Worm (Caenorhabditis elegans) whole organism, mixed stage, embryonic: ENCODE data around the gene D2063.1.

Experiments used
- M03D4.4 ChIP-seq: sonication (generic microtip); optimal IDR thresholded peaks from 2 replicates; lab custom pipeline; 2017; ENCODE audit warnings: mild to moderate bottlenecking, missing genetic modification characterization, missing compliant biosample characterization
- bed-3 ChIP-seq: fragments of 200-800 bp; sonication (Bioruptor generic); optimal IDR thresholded peaks from 3 replicates; lab custom pipeline; 2018; ENCODE audit warnings: mild to moderate bottlenecking, missing genetic modification characterization, moderate library complexity, missing compliant biosample characterization
- blmp-1 ChIP-seq: fragments of 150-350 bp; optimal IDR thresholded peaks from 2 replicates; lab custom pipeline; 2014; ENCODE audit warnings: missing biosample characterization, missing genetic modification characterization
- ceh-39 ChIP-seq: fragments of 150-350 bp; optimal IDR thresholded peaks from 2 replicates; lab custom pipeline; 2014; ENCODE audit warnings: missing biosample characterization, missing genetic modification characterization
- ceh-43 ChIP-seq: fragments of 200-800 bp; sonication (Bioruptor generic); optimal IDR thresholded peaks from 2 replicates; lab custom pipeline; 2018; ENCODE audit warnings: mild to moderate bottlenecking, missing genetic modification characterization, moderate library complexity, missing compliant biosample characterization
- ceh-83 ChIP-seq: fragments of 200-800 bp; sonication (Bioruptor generic); optimal IDR thresholded peaks from 2 replicates; lab custom pipeline; 2018; ENCODE audit warnings: mild to moderate bottlenecking, missing genetic modification characterization, missing compliant biosample characterization
- ces-1 ChIP-seq: fragments of 150-350 bp; optimal IDR thresholded peaks from 2 replicates; lab custom pipeline; 2014; ENCODE audit warnings: missing biosample characterization, missing genetic modification reagents, missing genetic modification characterization
- cnd-1 ChIP-seq: fragments of 200-800 bp; sonication (Bioruptor generic); optimal IDR thresholded peaks from 2 replicates; lab custom pipeline; 2018; ENCODE audit warnings: mild to moderate bottlenecking, missing genetic modification characterization, missing compliant biosample characterization
- drap-1 ChIP-seq: fragments of 200-800 bp; sonication (Bioruptor generic); optimal IDR thresholded peaks from 3 replicates; lab custom pipeline; 2018; ENCODE audit warnings: mild to moderate bottlenecking, missing genetic modification characterization, missing compliant biosample characterization
- elt-3 ChIP-seq: fragments of 150-350 bp; optimal IDR thresholded peaks from 2 replicates; lab custom pipeline; 2014; ENCODE audit warnings: missing biosample characterization, missing genetic modification characterization
- flh-1 ChIP-seq: fragments of 200-800 bp; sonication (Bioruptor generic); optimal IDR thresholded peaks from 2 replicates; lab custom pipeline; 2018; ENCODE audit warnings: mild to moderate bottlenecking, missing genetic modification characterization, moderate library complexity, missing compliant biosample characterization
- ham-2 ChIP-seq: fragments of 200-800 bp; sonication (Bioruptor generic); optimal IDR thresholded peaks from 2 replicates; lab custom pipeline; 2018; ENCODE audit warnings: mild to moderate bottlenecking, missing genetic modification characterization, missing compliant biosample characterization
- hlh-1 ChIP-seq: fragments of 150-350 bp; optimal IDR thresholded peaks from 2 replicates; lab custom pipeline; 2014; ENCODE audit warnings: missing biosample characterization, missing genetic modification reagents, missing genetic modification characterization
- lin-13 ChIP-seq: fragments of 150-350 bp; optimal IDR thresholded peaks from 2 replicates; lab custom pipeline; 2014; ENCODE audit warnings: missing biosample characterization, missing genetic modification characterization
- lin-32 ChIP-seq: fragments of 200-800 bp; sonication (Bioruptor generic); optimal IDR thresholded peaks from 2 replicates; lab custom pipeline; 2018; ENCODE audit warnings: mild to moderate bottlenecking, missing genetic modification characterization, missing compliant biosample characterization
- lsy-2 ChIP-seq: fragments of 150-350 bp; optimal IDR thresholded peaks from 2 replicates; lab custom pipeline; 2014; ENCODE audit warnings: missing biosample characterization, missing genetic modification characterization
- mab-5 ChIP-seq: fragments of 150-350 bp; optimal IDR thresholded peaks from 2 replicates; lab custom pipeline; 2014; ENCODE audit warnings: missing biosample characterization, missing genetic modification characterization
- mep-1 ChIP-seq: fragments of 150-350 bp; optimal IDR thresholded peaks from 2 replicates; lab custom pipeline; 2017; ENCODE audit warnings: missing biosample characterization, missing genetic modification reagents, missing genetic modification characterization, inconsistent platforms
- mls-2 ChIP-seq: sonication (generic microtip); optimal IDR thresholded peaks from 2 replicates; lab custom pipeline; 2016; ENCODE audit warnings: mild to moderate bottlenecking, missing genetic modification characterization, moderate library complexity, missing compliant biosample characterization
- nhr-12 ChIP-seq: fragments of 150-350 bp; optimal IDR thresholded peaks from 2 replicates; lab custom pipeline; 2014; ENCODE audit warnings: missing biosample characterization, missing genetic modification characterization
- nhr-2 ChIP-seq: fragments of 150-350 bp; optimal IDR thresholded peaks from 2 replicates; lab custom pipeline; 2014; ENCODE audit warnings: missing biosample characterization, missing genetic modification characterization
- nhr-28 ChIP-seq: fragments of 150-350 bp; optimal IDR thresholded peaks from 2 replicates; lab custom pipeline; 2014; ENCODE audit warnings: missing biosample characterization, missing genetic modification characterization
- nhr-76 ChIP-seq: sonication (generic microtip); optimal IDR thresholded peaks from 2 replicates; lab custom pipeline; 2017; ENCODE audit warnings: missing biosample characterization, missing genetic modification characterization
- pha-4 ChIP-seq: fragments of 150-350 bp; optimal IDR thresholded peaks from 2 replicates; lab custom pipeline; 2018; ENCODE audit warnings: missing biosample characterization, missing genetic modification reagents, missing genetic modification characterization
- sem-2 ChIP-seq: fragments of 200-800 bp; sonication (Bioruptor generic); optimal IDR thresholded peaks from 2 replicates; lab custom pipeline; 2018; ENCODE audit warnings: mild to moderate bottlenecking, missing genetic modification characterization, missing compliant biosample characterization
- sptf-1 ChIP-seq: sonication (generic microtip); optimal IDR thresholded peaks from 2 replicates; lab custom pipeline; 2017; ENCODE audit warnings: mild to moderate bottlenecking, missing genetic modification characterization, moderate library complexity, missing compliant biosample characterization
- tbx-8 ChIP-seq: fragments of 200-800 bp; sonication (Bioruptor generic); optimal IDR thresholded peaks from 2 replicates; lab custom pipeline; 2018; ENCODE audit warnings: mild to moderate bottlenecking, missing genetic modification characterization, moderate library complexity, missing compliant biosample characterization
- unc-120 ChIP-seq: sonication (generic microtip); optimal IDR thresholded peaks from 2 replicates; lab custom pipeline; 2017; ENCODE audit warnings: missing genetic modification characterization, missing compliant biosample characterization; ENCODE audit not compliant: poor library complexity, severe bottlenecking
- unc-39 ChIP-seq: fragments of 150-350 bp; optimal IDR thresholded peaks from 2 replicates; lab custom pipeline; 2014; ENCODE audit warnings: missing biosample characterization, missing genetic modification characterization
- unc-62 ChIP-seq: fragments of 150-350 bp; optimal IDR thresholded peaks from 2 replicates; lab custom pipeline; 2014; ENCODE audit warnings: missing biosample characterization, missing genetic modification reagents, missing genetic modification characterization
- zip-8 ChIP-seq: fragments of 150-350 bp; optimal IDR thresholded peaks from 2 replicates; lab custom pipeline; 2014; ENCODE audit warnings: missing biosample characterization, missing genetic modification characterization
- ztf-11 ChIP-seq: fragments of 150-350 bp; optimal IDR thresholded peaks from 2 replicates; lab custom pipeline; 2014; ENCODE audit warnings: missing biosample characterization, missing genetic modification characterization

D2063.1 gene

DNA sequence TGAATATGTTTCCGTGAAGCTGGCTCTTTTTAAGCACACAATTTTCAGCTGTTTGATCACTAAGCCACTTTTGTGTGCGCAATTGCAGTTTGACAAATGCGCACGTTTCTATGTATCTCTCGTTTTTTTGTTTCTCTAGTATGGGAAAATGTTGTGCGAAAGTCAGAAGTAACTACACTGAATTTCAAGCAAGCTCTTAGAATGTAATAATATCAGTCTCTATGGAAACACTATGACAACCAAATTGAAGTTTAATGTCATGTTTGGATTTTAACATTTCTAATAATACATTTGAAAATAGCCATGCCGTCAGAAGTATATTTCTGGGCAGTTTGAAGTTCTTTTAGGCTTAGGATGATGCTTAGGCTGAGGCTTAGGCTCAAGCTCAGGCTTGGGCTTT lies 7.1 kb upstream of the D2063.1 start, which contains the start of gene ZC132.9:
TSS of gene ZC132.9 (minus strand) at position 101 of the 400 bp plus-strand sequence.
- TF ChIP-seq ceh-83 = no peak
- no peak for TF ChIP-seq elt-3
- no peak for TF ChIP-seq pha-4 (tag; lab: Kevin White, UChicago)
- no peak for TF ChIP-seq tbx-8 (GFP tag; lab: Kevin White, UChicago)
- no peak for TF ChIP-seq ceh-43 (GFP tag; lab: Kevin White, UChicago)
- TF ChIP-seq unc-62 (GFP tag; lab: Kevin White, UChicago) = no peak
- no peak for TF ChIP-seq blmp-1 (tag; lab: Kevin White, UChicago)
- TF ChIP-seq M03D4.4 (tag; lab: Kevin White, UChicago) = no peak
- TF ChIP-seq lin-13 = no peak
- no peak for TF ChIP-seq nhr-2 (tag; lab: Kevin White, UChicago)
- no peak for TF ChIP-seq nhr-76 (tag; lab: Kevin White, UChicago)
- TF ChIP-seq mep-1 (tag; lab: Kevin White, UChicago) = no peak
- no peak for TF ChIP-seq nhr-28 (tag; lab: Kevin White, UChicago)
- TF ChIP-seq lsy-2 = no peak
- TF ChIP-seq lin-32 = no peak
- TF ChIP-seq drap-1 (GFP tag; lab: Kevin White, UChicago) = no peak
- no peak for TF ChIP-seq bed-3 (GFP tag; lab: Kevin White, UChicago)
- no peak for TF ChIP-seq sem-2 (GFP tag; lab: Kevin White, UChicago)
- TF ChIP-seq unc-39 (tag; lab: Kevin White, UChicago) = no peak
- TF ChIP-seq, all 35 proteins: peak for 0

DNA sequence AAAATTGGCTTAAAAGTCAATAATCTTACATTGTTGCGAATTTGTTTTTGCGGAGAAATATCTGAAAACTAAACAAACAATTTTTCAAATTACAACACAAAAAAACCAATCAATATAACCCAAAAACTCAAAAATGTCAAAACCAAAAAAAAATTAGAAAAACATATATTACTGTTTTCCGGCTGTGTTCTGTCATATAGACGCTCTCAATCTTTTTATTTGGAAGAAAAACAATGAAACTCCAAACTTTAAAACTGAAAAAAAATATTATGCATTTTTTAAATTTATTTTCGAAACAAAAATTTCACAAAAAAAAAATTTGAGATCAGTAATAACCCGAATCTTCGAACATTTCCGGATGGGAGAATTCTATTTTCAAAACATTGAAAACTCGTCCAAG lies 4.2 kb upstream of the D2063.1 start, which contains the start of gene R02D1.2:
TSS of gene R02D1.2 (minus strand) at position 101 of the 400 bp plus-strand sequence.
- TF ChIP-seq unc-62 (GFP tag; lab: Kevin White, UChicago) (no peak), zip-8 (tag; lab: Kevin White, UChicago) (no peak), mab-5 (tag; lab: Kevin White, UChicago) (no peak), lsy-2 (no peak), lin-32 (no peak), ztf-11 (tag; lab: Kevin White, UChicago) (no peak), drap-1 (GFP tag; lab: Kevin White, UChicago) (no peak), nhr-12 (tag; lab: Kevin White, UChicago) (no peak), blmp-1 (tag; lab: Kevin White, UChicago) (no peak), unc-120 (tag; lab: Kevin White, UChicago) (no peak), unc-39 (tag; lab: Kevin White, UChicago) (no peak), ceh-83 (no peak), mls-2 (no peak), elt-3 (no peak), lin-13 (no peak)

DNA sequence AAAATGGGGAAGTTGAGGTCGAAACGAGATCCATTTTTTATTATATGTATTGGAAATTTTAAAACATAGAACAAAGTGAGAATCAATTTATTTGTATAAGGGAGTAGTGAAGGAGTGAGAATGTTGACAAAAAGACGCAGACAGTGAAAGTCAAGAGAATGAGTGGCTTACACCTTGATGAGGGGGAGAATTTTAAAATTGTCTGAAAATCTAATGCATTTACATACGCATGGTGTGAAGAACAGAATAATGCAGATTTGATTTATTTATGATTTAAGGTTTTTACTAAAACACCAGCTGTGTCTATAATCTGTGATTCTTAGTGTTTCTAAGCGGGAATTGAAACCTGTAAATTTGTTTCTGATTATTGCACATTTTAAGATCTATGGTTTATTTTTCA lies 1.5 kb upstream of the D2063.1 start, which contains the start of gene nhr-125:
TSS of gene nhr-125 (minus strand) at position 101 of the 400 bp plus-strand sequence.
- TF ChIP-seq pha-4 (tag; lab: Kevin White, UChicago) (no peak), sptf-1 (tag; lab: Kevin White, UChicago) (no peak), nhr-28 (tag; lab: Kevin White, UChicago) (no peak), mab-5 (tag; lab: Kevin White, UChicago) (no peak), M03D4.4 (tag; lab: Kevin White, UChicago) (no peak), unc-62 (GFP tag; lab: Kevin White, UChicago) (no peak), ces-1 (GFP tag; lab: Kevin White, UChicago) (no peak), ztf-11 (tag; lab: Kevin White, UChicago) (no peak), ceh-83 (no peak), ceh-39 (tag; lab: Kevin White, UChicago) (no peak), hlh-1 (no peak), ham-2 (GFP tag; lab: Kevin White, UChicago) (no peak), blmp-1 (tag; lab: Kevin White, UChicago) (no peak), nhr-12 (tag; lab: Kevin White, UChicago) (no peak), unc-120 (tag; lab: Kevin White, UChicago) (no peak), nhr-2 (tag; lab: Kevin White, UChicago) (no peak), flh-1 (no peak), lsy-2 (no peak)

DNA sequence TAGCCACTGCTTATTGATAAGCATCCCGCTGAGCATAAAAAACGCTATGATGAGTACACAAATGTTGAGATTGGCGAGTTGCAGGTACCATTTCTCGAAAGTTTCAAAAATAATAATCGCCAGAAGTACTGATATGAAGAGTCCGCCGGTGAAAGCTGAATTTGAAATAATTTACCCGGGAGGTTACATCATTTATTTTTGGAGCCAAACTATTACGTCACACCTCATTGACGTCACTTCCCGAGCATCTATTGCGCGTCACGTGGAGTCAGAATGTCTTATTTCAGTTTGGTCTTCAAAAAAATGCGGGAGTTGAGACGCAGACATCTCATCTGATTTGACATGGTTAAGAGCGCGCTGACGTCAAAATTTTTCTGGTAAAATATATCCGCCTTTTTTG lies 3.9 kb downstream of the D2063.1 start:
- TF ChIP-seq zip-8 (tag; lab: Kevin White, UChicago) (peak; percentile 95), cnd-1 (tag; lab: Kevin White, UChicago) (no peak), tbx-8 (GFP tag; lab: Kevin White, UChicago) (no peak), bed-3 (GFP tag; lab: Kevin White, UChicago) (no peak)
